Worm (Caenorhabditis elegans) whole organism, L3 larva: Measurements from ENCODE around the gene lurp-1.

Experiments
- ama-1 ChIP-seq: fragments of 150-350 bp; optimal IDR thresholded peaks from 2 replicates; lab custom pipeline; 2018
- ceh-82 ChIP-seq: fragments of 150-350 bp; optimal IDR thresholded peaks from 2 replicates; lab custom pipeline; 2014; ENCODE audit warnings: missing biosample characterization, missing genetic modification characterization
- elt-3 ChIP-seq, 3 experiments: fragments of 150-350 bp in 1 of 3; sonication (generic microtip) in 2 of 3; optimal IDR thresholded peaks; 2 replicates in 2 of 3; 4 replicates in 1 of 3; lab custom pipeline; 2014 to 2017; ENCODE audit warnings: missing biosample characterization in 3 of 3, missing genetic modification characterization in 3 of 3
- nhr-76 ChIP-seq: fragments of 150-350 bp; sonication (generic microtip); optimal IDR thresholded peaks from 5 replicates; lab custom pipeline; 2014; ENCODE audit warnings: missing biosample characterization, missing genetic modification characterization
- nhr-77 ChIP-seq: fragments of 150-350 bp; optimal IDR thresholded peaks from 2 replicates; lab custom pipeline; 2014; ENCODE audit warnings: missing biosample characterization, missing genetic modification characterization
- pha-4 ChIP-seq: fragments of 150-350 bp; optimal IDR thresholded peaks from 2 replicates; lab custom pipeline; 2014; ENCODE audit warnings: missing biosample characterization, missing genetic modification reagents, missing genetic modification characterization
- snpc-4 ChIP-seq: fragments of 150-350 bp; optimal IDR thresholded peaks from 2 replicates; lab custom pipeline; 2014; ENCODE audit warnings: missing biosample characterization, missing genetic modification characterization

DNA sequence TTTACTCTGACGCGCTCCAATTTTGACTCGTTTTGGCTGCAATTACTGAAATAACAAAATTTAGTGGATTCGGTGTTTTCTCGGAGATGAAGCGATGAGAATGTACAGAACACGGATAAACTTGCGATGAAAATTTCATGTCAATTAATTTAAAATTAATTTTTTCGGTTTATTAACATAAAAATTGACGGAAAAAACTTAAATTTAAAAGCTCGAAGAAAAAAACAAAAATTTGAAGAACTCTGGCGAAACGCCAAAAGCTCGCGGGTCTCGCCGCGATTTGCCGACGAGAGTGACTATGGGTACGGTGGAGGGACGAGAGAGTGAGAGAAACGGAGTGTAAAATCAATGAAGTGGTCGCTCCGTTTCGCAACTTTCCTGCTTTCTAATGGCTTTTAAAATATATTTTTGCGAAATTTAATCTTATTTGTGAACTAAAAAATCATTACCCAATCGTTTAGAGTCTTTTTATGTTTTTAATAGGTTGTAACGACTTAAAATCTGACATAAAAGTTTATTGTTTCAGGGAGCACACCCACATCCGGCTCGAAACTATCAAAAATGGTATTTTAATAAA lies 12.0 kb upstream of the lurp-1 start, which contains the start of the genes gmps-1 and cap-2:
- peak; percentile 77 for TF ChIP-seq ama-1
- peak; percentile 91 for TF ChIP-seq nhr-77 (tag; lab: Kevin White, UChicago)
- peak; percentile 95 for TF ChIP-seq ceh-82 (tag; lab: Kevin White, UChicago)
- peak; percentile 79 for TF ChIP-seq snpc-4 (tag; lab: Kevin White, UChicago)
- no peak for TF ChIP-seq nhr-76 (tag; lab: Kevin White, UChicago)
- peak; percentile 91 for TF ChIP-seq pha-4
- TF ChIP-seq elt-3 (tag; optimal IDR thresholded peaks at IDR 0.05; lab: Kevin White, UChicago) = peak in 1 of 3 experiments; percentile 35
